Worm (Caenorhabditis elegans): ENCODE results near the gene srh-248.
"Not testable (repeated sequence)": the region's sequence is repeated elsewhere in the genome, so short reads cannot be mapped to it uniquely, and the experiment has no call there.

srh-248 gene

DNA sequence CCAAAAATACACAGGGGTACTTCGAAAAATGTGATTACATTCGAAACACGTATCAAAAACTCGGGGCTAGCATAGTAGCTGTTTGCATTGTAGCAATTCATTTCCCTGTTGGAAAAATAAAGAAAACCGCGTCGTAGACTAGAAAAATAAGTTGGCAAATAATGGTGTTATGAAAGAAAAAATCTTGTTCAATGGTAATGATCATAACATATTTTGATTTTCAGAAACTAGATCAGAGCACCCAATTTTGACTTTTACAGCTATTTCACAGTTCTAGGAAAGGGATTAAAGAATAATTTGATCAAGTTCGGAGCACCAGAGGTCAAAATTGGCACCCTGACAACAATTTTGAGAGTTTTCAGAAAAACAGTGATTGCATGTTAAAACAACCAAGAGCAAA is at the start of gene srh-248:
TSS of gene srh-248 (minus strand) at position 101 of the 400 bp plus-strand sequence.
- not testable (repeated sequence) for TF ChIP-seq flt-1 (GFP tag; IDR thresholded peaks at IDR 0.05); hmbx-1 (tag; optimal IDR thresholded peaks at IDR 0.05); ceh-13 (GFP tag; optimal IDR thresholded peaks at IDR 0.05)

DNA sequence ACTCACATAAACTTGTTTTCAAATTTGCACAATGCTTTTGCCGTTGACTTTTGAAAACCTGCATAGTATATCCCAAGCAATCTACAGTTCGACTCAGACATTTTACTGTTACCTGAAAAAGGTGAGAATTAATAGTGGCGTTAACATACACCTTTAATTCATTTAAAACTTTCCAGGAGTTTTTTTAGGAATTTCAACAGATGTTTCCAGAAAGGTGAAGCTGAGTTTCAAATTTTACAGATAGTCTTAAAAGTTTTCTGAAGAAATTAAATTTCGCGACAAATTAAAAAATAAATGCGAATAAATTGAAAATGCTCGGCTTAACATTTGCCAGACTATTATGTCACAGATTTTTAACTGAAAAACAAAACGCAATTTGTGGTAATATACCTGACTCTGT is 44.5 kb upstream of the srh-248 start, which contains the start of gene srw-119:
TSS of gene srw-119 (minus strand) at position 101 of the 400 bp plus-strand sequence.
- TF ChIP-seq hmbx-1 (tag; optimal IDR thresholded peaks at IDR 0.05) (no peak), ama-1 (optimal IDR thresholded peaks at IDR 0.05) (no peak), hnd-1 (tag; optimal IDR thresholded peaks at IDR 0.05) (no peak), tra-4 (tag; optimal IDR thresholded peaks at IDR 0.05) (no peak), aly-1 (tag; optimal IDR thresholded peaks at IDR 0.05) (no peak), ceh-13 (GFP tag; optimal IDR thresholded peaks at IDR 0.05) (no peak), hmg-4 (GFP tag; optimal IDR thresholded peaks at IDR 0.05) (no peak), F13C5.2 (tag; optimal IDR thresholded peaks at IDR 0.05) (no peak), pes-1 (GFP tag; IDR thresholded peaks at IDR 0.05) (no peak), flt-1 (GFP tag; IDR thresholded peaks at IDR 0.05) (no peak), tbx-37 (GFP tag; conservative IDR thresholded peaks at IDR 0.05) (no peak)

DNA sequence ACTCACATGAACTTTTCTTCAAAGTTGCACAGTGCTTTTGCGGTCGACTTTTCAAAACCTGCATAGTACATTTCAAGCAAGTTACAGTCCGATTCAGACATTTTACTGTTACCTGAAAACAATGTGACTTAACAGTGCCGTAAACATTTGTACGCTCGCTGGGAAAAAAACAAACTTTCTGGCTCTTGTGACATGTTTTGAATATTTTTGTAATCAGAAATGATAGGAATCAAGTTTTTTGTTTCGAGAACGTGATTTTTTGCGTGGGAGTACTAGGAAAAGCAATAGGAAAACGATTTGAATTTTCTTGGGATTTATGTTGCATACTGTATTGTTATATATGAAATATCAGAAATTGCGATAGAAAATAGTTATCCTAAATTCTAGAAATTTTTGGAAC is 40.9 kb upstream of the srh-248 start, which contains the start of gene srw-120:
TSS of gene srw-120 (minus strand) at position 101 of the 400 bp plus-strand sequence.
- TF ChIP-seq ets-7 (tag; optimal IDR thresholded peaks at IDR 0.05): no peak

DNA sequence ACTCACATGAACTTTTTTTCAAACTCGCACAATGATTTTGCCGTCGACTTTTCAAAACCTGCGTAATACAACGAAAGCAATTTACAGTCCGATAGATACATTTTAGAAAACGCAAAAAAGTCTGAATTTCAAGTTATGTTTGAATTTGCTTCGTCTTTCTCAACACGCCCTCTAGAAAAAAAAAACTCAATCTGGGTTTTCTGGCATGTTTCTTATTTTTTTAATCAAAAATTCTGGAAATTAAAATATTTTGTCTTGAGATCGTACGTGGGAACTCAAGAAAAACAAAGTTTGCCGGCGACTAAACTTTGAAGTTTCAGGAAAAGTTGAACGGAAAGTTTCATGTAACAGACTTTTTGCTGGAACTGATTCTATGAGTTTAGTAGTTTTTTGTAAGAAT is 38.6 kb upstream of the srh-248 start, which contains the start of gene srw-115:
TSS of gene srw-115 (minus strand) at position 101 of the 400 bp plus-strand sequence.
- TF ChIP-seq hmg-4 (GFP tag; optimal IDR thresholded peaks at IDR 0.05) (no peak), hnd-1 (tag; optimal IDR thresholded peaks at IDR 0.05) (no peak), flt-1 (GFP tag; IDR thresholded peaks at IDR 0.05) (no peak), tra-4 (tag; optimal IDR thresholded peaks at IDR 0.05) (no peak), tbx-11 (GFP tag; IDR thresholded peaks at IDR 0.05) (no peak), F13C5.2 (tag; optimal IDR thresholded peaks at IDR 0.05) (no peak), hmbx-1 (tag; optimal IDR thresholded peaks at IDR 0.05) (no peak), ceh-36 (tag; optimal IDR thresholded peaks at IDR 0.05) (no peak), sea-1 (GFP tag; conservative IDR thresholded peaks at IDR 0.05) (no peak), pes-1 (GFP tag; IDR thresholded peaks at IDR 0.05) (no peak)

DNA sequence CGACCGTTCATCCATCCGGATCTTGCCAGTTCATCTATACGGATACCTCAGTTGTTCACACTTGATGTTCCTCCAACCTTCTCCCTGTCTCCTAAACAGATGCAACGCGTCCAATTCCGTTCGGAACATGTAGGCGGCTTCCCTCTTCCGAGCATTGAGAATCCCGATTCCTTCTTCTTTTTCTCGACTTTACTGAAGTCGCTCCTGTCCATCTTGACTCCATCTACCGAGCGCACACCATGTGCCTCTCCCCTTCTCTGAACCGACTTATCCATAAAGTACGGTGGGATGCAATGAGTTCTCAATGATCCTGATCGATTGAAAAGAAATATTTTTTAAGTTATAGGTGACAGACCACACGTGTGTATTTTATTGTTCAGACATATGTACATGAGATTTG is 36.8 kb upstream of the srh-248 start:
- no peak for TF ChIP-seq tra-4 (tag; optimal IDR thresholded peaks at IDR 0.05)
- no peak for TF ChIP-seq ama-1 (optimal IDR thresholded peaks at IDR 0.05)
- no peak for TF ChIP-seq scrt-1 (GFP tag; IDR thresholded peaks at IDR 0.05)
- TF ChIP-seq B0310.2 (tag; optimal IDR thresholded peaks at IDR 0.05): no peak
- no peak for TF ChIP-seq hmg-4 (GFP tag; optimal IDR thresholded peaks at IDR 0.05)
- TF ChIP-seq flt-1 (GFP tag; IDR thresholded peaks at IDR 0.05): no peak

DNA sequence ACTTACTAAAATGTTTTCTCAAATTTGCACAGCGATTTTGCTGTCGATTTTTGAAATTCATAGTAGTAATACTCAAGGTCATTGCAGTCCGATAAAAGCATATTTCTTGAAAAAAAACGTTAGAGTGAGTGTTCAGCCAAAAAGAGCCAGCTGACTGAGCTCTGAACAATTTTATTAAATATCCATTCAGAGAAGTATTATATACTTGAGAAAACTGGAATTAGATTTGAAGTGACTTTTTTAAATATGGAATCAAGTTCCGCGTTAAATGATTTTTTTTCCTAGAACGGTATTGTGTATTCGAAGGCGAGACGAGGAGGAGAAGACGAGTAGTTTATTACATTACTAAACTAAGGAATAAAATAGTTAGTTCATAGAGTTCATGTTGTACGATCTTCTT is 36.2 kb upstream of the srh-248 start, which contains the start of gene srw-121:
TSS of gene srw-121 (minus strand) at position 101 of the 400 bp plus-strand sequence.
- TF ChIP-seq ets-7 (tag; optimal IDR thresholded peaks at IDR 0.05) (no peak), ceh-13 (GFP tag; optimal IDR thresholded peaks at IDR 0.05) (no peak), aly-1 (tag; optimal IDR thresholded peaks at IDR 0.05) (no peak), tra-4 (tag; optimal IDR thresholded peaks at IDR 0.05) (no peak), pes-1 (GFP tag; IDR thresholded peaks at IDR 0.05) (no peak), F13C5.2 (tag; optimal IDR thresholded peaks at IDR 0.05) (no peak), tbx-11 (GFP tag; IDR thresholded peaks at IDR 0.05) (no peak), ceh-36 (tag; optimal IDR thresholded peaks at IDR 0.05) (no peak), tbx-37 (GFP tag; conservative IDR thresholded peaks at IDR 0.05) (no peak), flt-1 (GFP tag; IDR thresholded peaks at IDR 0.05) (no peak), hnd-1 (tag; optimal IDR thresholded peaks at IDR 0.05) (no peak), scrt-1 (GFP tag; IDR thresholded peaks at IDR 0.05) (no peak), sea-1 (GFP tag; conservative IDR thresholded peaks at IDR 0.05) (no peak), hmg-4 (GFP tag; optimal IDR thresholded peaks at IDR 0.05) (no peak), ama-1 (optimal IDR thresholded peaks at IDR 0.05) (no peak), hmbx-1 (tag; optimal IDR thresholded peaks at IDR 0.05) (no peak), B0310.2 (tag; optimal IDR thresholded peaks at IDR 0.05) (no peak)

DNA sequence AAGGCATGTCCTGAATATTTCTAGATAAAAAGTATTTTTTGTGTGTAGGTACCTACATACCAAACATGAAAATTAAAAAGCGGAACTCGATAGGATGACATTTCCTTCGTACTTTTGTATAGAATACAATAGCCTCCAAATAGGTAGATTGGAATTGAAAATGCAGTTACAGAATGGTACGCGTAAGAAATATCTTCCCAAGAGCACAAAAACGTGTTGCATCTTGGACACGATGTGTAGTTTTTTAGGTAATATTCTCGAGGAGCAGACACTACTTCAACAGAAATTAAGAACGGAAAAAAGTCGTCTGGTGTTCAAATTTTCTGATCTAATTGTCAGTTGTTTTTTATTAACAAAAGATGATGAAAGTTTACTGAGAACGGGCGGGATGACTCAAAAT is 32.2 kb upstream of the srh-248 start, which contains the start of gene srh-85:
TSS of gene srh-85 (minus strand) at position 101 of the 400 bp plus-strand sequence.
- no peak for TF ChIP-seq tra-4 (tag; optimal IDR thresholded peaks at IDR 0.05)
- no peak for TF ChIP-seq hmbx-1 (tag; optimal IDR thresholded peaks at IDR 0.05)
- no peak for TF ChIP-seq ceh-36 (tag; optimal IDR thresholded peaks at IDR 0.05)
- TF ChIP-seq F13C5.2 (tag; optimal IDR thresholded peaks at IDR 0.05): no peak
- TF ChIP-seq ama-1 (optimal IDR thresholded peaks at IDR 0.05): no peak
- TF ChIP-seq ceh-13 (GFP tag; optimal IDR thresholded peaks at IDR 0.05): no peak
- no peak for TF ChIP-seq hnd-1 (tag; optimal IDR thresholded peaks at IDR 0.05)
- no peak for TF ChIP-seq flt-1 (GFP tag; IDR thresholded peaks at IDR 0.05)
- TF ChIP-seq tbx-37 (GFP tag; conservative IDR thresholded peaks at IDR 0.05): no peak
- TF ChIP-seq scrt-1 (GFP tag; IDR thresholded peaks at IDR 0.05): no peak
- TF ChIP-seq pes-1 (GFP tag; IDR thresholded peaks at IDR 0.05): no peak
- TF ChIP-seq tbx-11 (GFP tag; IDR thresholded peaks at IDR 0.05): no peak
- TF ChIP-seq ets-7 (tag; optimal IDR thresholded peaks at IDR 0.05): no peak
- no peak for TF ChIP-seq B0310.2 (tag; optimal IDR thresholded peaks at IDR 0.05)
- no peak for TF ChIP-seq hmg-4 (GFP tag; optimal IDR thresholded peaks at IDR 0.05)
- no peak for TF ChIP-seq aly-1 (tag; optimal IDR thresholded peaks at IDR 0.05)
- TF ChIP-seq sea-1 (GFP tag; conservative IDR thresholded peaks at IDR 0.05): no peak

- no peak for TF ChIP-seq ets-7 (tag; optimal IDR thresholded peaks at IDR 0.05)
- no peak for TF ChIP-seq hnd-1 (tag; optimal IDR thresholded peaks at IDR 0.05)
- TF ChIP-seq ceh-13 (GFP tag; optimal IDR thresholded peaks at IDR 0.05): no peak
- TF ChIP-seq ceh-36 (tag; optimal IDR thresholded peaks at IDR 0.05): no peak
- no peak for TF ChIP-seq tbx-11 (GFP tag; IDR thresholded peaks at IDR 0.05)
- no peak for TF ChIP-seq tbx-37 (GFP tag; conservative IDR thresholded peaks at IDR 0.05)
- TF ChIP-seq F13C5.2 (tag; optimal IDR thresholded peaks at IDR 0.05): no peak
- TF ChIP-seq B0310.2 (tag; optimal IDR thresholded peaks at IDR 0.05): no peak
- no peak for TF ChIP-seq pes-1 (GFP tag; IDR thresholded peaks at IDR 0.05)
Observed at ce11 chrV:2985309-2985708, 30.1 kb upstream of the srh-248 start, which contains the start of gene srw-139. TSS of gene srw-139 (minus strand) at chrV:2985409.

All from whole organism, early embryonic.